Fruit fly (Drosophila melanogaster) whole organism, embryonic: ENCODE measurements around the gene CG13893.

ENCODE experiments used
- CG11398 ChIP-seq: fragments of 200-800 bp; sonication (Bioruptor generic); optimal IDR thresholded peaks from 2 replicates; lab custom pipeline; 2016; ENCODE audit warnings: missing biosample characterization, missing genetic modification characterization
- CG12769 ChIP-seq: fragments of 200-800 bp; sonication (Bioruptor generic); optimal IDR thresholded peaks from 2 replicates; lab custom pipeline; 2019; ENCODE audit warnings: missing biosample characterization, mild to moderate bottlenecking, missing genetic modification characterization, moderate library complexity
- CG13424 ChIP-seq: fragments of 200-800 bp; sonication (Bioruptor generic); optimal IDR thresholded peaks from 2 replicates; lab custom pipeline; 2019; ENCODE audit warnings: missing biosample characterization, mild to moderate bottlenecking, missing genetic modification characterization, moderate library complexity
- CG13624 ChIP-seq: fragments of 200-800 bp; sonication (Bioruptor generic); optimal IDR thresholded peaks from 2 replicates; lab custom pipeline; 2016; ENCODE audit warnings: missing biosample characterization, missing genetic modification characterization
- CG1529 ChIP-seq: fragments of 200-800 bp; sonication (Bioruptor generic); optimal IDR thresholded peaks from 3 replicates; lab custom pipeline; 2018; ENCODE audit warnings: missing biosample characterization, missing genetic modification characterization
- CG15514 ChIP-seq: fragments of 200-800 bp; sonication (Bioruptor generic); optimal IDR thresholded peaks from 3 replicates; lab custom pipeline; 2017; ENCODE audit warnings: missing biosample characterization, missing genetic modification characterization, mild to moderate bottlenecking, moderate library complexity, missing genetic modification reagents
- CG16779 ChIP-seq: fragments of 200-800 bp; sonication (Bioruptor generic); IDR thresholded peaks from 2 replicates; pipeline ENCODE4 v1.3.6; 2022; ENCODE audit warnings: missing biosample characterization, missing genetic modification characterization
- CG17829 ChIP-seq: fragments of 200-800 bp; optimal IDR thresholded peaks from 2 replicates; lab custom pipeline; 2019; ENCODE audit warnings: missing biosample characterization, mild to moderate bottlenecking, missing genetic modification characterization, moderate library complexity
- CG17912 ChIP-seq: fragments of 200-800 bp; sonication (Bioruptor generic); optimal IDR thresholded peaks from 2 replicates; lab custom pipeline; 2018; ENCODE audit warnings: missing biosample characterization, mild to moderate bottlenecking, missing genetic modification characterization
- CG2875 ChIP-seq: fragments of 200-800 bp; sonication (Bioruptor generic); optimal IDR thresholded peaks from 2 replicates; lab custom pipeline; 2017; ENCODE audit warnings: missing biosample characterization, mild to moderate bottlenecking, missing genetic modification characterization, missing genetic modification reagents
- CG3065 ChIP-seq: fragments of 200-800 bp; sonication (Bioruptor generic); optimal IDR thresholded peaks from 2 replicates; lab custom pipeline; 2016; ENCODE audit warnings: missing biosample characterization, missing genetic modification characterization
- CG31365 ChIP-seq: fragments of 200-800 bp; sonication (Bioruptor generic); optimal IDR thresholded peaks from 2 replicates; lab custom pipeline; 2018; ENCODE audit warnings: missing biosample characterization, mild to moderate bottlenecking, missing genetic modification characterization
- CG32772 ChIP-seq: fragments of 200-800 bp; sonication (Bioruptor generic); IDR thresholded peaks from 2 replicates; pipeline ENCODE4 v1.3.6; 2022; ENCODE audit warnings: missing biosample characterization, missing genetic modification characterization
- CG34376 ChIP-seq: fragments of 200-800 bp; sonication (Bioruptor generic); optimal IDR thresholded peaks from 2 replicates; lab custom pipeline; 2018; ENCODE audit warnings: missing biosample characterization, mild to moderate bottlenecking, missing genetic modification characterization
- CG4707 ChIP-seq: fragments of 200-800 bp; sonication (Bioruptor generic); optimal IDR thresholded peaks from 2 replicates; lab custom pipeline; 2018; ENCODE audit warnings: missing biosample characterization, mild to moderate bottlenecking, missing genetic modification characterization, moderate library complexity
- CG6854 ChIP-seq: fragments of 200-800 bp; sonication (Bioruptor generic); optimal IDR thresholded peaks from 3 replicates; lab custom pipeline; 2017; ENCODE audit warnings: missing biosample characterization, mild to moderate bottlenecking, missing genetic modification characterization
- CG8290 ChIP-seq, 3 experiments: fragments of 200-800 bp; sonication (Bioruptor generic); optimal IDR thresholded peaks; 2 replicates each; lab custom pipeline; 2016 to 2019; ENCODE audit warnings: missing biosample characterization in 3 of 3, missing genetic modification characterization in 3 of 3, mild to moderate bottlenecking in 2 of 3, moderate library complexity in 1 of 3
- CG9876 ChIP-seq: fragments of 200-800 bp; sonication (Bioruptor generic); optimal IDR thresholded peaks from 2 replicates; lab custom pipeline; 2016; ENCODE audit warnings: missing biosample characterization, missing genetic modification characterization
- Chrac-16 ChIP-seq: fragments of 200-800 bp; sonication (Bioruptor generic); optimal IDR thresholded peaks from 3 replicates; lab custom pipeline; 2016; ENCODE audit warnings: missing biosample characterization, missing genetic modification characterization
- D19B ChIP-seq: fragments of 200-800 bp; sonication (Bioruptor generic); optimal IDR thresholded peaks from 2 replicates; lab custom pipeline; 2017; ENCODE audit warnings: missing biosample characterization, mild to moderate bottlenecking, missing genetic modification characterization
- Deaf1 ChIP-seq: fragments of 200-800 bp; optimal IDR thresholded peaks from 3 replicates; lab custom pipeline; 2019; ENCODE audit warnings: missing biosample characterization, mild to moderate bottlenecking, missing genetic modification characterization, moderate library complexity
- Doc2 ChIP-seq: fragments of 200-800 bp; sonication (Bioruptor generic); IDR thresholded peaks from 2 replicates; pipeline ENCODE4 v1.3.6; 2022; ENCODE audit warnings: missing biosample characterization, missing genetic modification characterization
- E2f1 ChIP-seq: fragments of 200-800 bp; sonication (Bioruptor generic); IDR thresholded peaks from 2 replicates; pipeline ENCODE4 v1.3.6; 2022; ENCODE audit warnings: missing biosample characterization, missing genetic modification characterization
- Elba2 ChIP-seq: fragments of 200-800 bp; sonication (Bioruptor generic); optimal IDR thresholded peaks from 3 replicates; lab custom pipeline; 2016; ENCODE audit warnings: missing biosample characterization, missing genetic modification characterization
- H2.0 ChIP-seq: fragments of 200-800 bp; sonication (Bioruptor generic); IDR thresholded peaks from 2 replicates; pipeline ENCODE4 v1.3.6; 2022; ENCODE audit warnings: missing biosample characterization, missing genetic modification characterization
- HLH4C ChIP-seq: fragments of 200-800 bp; sonication (Bioruptor generic); IDR thresholded peaks from 3 replicates; pipeline ENCODE4 v1.3.6; 2022; ENCODE audit warnings: missing biosample characterization, missing genetic modification characterization; ENCODE audit not compliant: partially characterized antibody
- Hr3 ChIP-seq: fragments of 200-800 bp; sonication (Bioruptor generic); optimal IDR thresholded peaks from 3 replicates; lab custom pipeline; 2016; ENCODE audit warnings: missing biosample characterization, missing genetic modification characterization
- Lpt ChIP-seq: fragments of >200 bp; optimal IDR thresholded peaks from 2 replicates; lab custom pipeline; 2018; ENCODE audit warnings: missing biosample characterization, missing genetic modification characterization
- NK7.1 ChIP-seq: fragments of 200-800 bp; sonication (Bioruptor generic); optimal IDR thresholded peaks from 3 replicates; lab custom pipeline; 2016; ENCODE audit warnings: missing biosample characterization, missing genetic modification characterization
- Nf-YB ChIP-seq: fragments of 200-800 bp; sonication (Bioruptor generic); optimal IDR thresholded peaks from 3 replicates; lab custom pipeline; 2019; ENCODE audit warnings: missing biosample characterization, mild to moderate bottlenecking, missing genetic modification characterization, moderate library complexity
- Sox100B ChIP-seq: fragments of 200-800 bp; sonication (Bioruptor generic); optimal IDR thresholded peaks from 3 replicates; lab custom pipeline; 2018; ENCODE audit warnings: missing biosample characterization, mild to moderate bottlenecking, missing genetic modification characterization
- TFAM ChIP-seq: fragments of 200-800 bp; sonication (Bioruptor generic); optimal IDR thresholded peaks from 2 replicates; lab custom pipeline; 2017; ENCODE audit warnings: missing biosample characterization, missing genetic modification characterization, inconsistent platforms
- Trl ChIP-seq, 3 experiments: fragments of >200 bp in 2 of 3; fragments of 200-800 bp in 1 of 3; sonication (Bioruptor generic) in 1 of 3; optimal IDR thresholded peaks; 2 replicates in 1 of 3; 3 replicates in 2 of 3; lab custom pipeline; 2016 to 2017; ENCODE audit warnings: missing biosample characterization in 1 of 3, missing genetic modification characterization in 1 of 3
- az2 ChIP-seq: fragments of 200-800 bp; sonication (Bioruptor generic); optimal IDR thresholded peaks from 3 replicates; lab custom pipeline; 2016; ENCODE audit warnings: missing biosample characterization, missing genetic modification characterization
- bbx ChIP-seq: fragments of 200-800 bp; sonication (Bioruptor generic); IDR thresholded peaks from 2 replicates; pipeline ENCODE4 v1.3.6; 2022; ENCODE audit warnings: missing biosample characterization, missing genetic modification characterization; ENCODE audit not compliant: partially characterized antibody
- dan ChIP-seq: fragments of 200-800 bp; sonication (Bioruptor generic); IDR thresholded peaks from 2 replicates; pipeline ENCODE4 v1.3.6; 2022; ENCODE audit warnings: missing biosample characterization, missing genetic modification characterization
- fd102C ChIP-seq: fragments of 200-800 bp; sonication (Bioruptor generic); optimal IDR thresholded peaks from 2 replicates; lab custom pipeline; 2018; ENCODE audit warnings: missing biosample characterization, mild to moderate bottlenecking, missing genetic modification characterization, moderate library complexity
- fru ChIP-seq: fragments of >200 bp; optimal IDR thresholded peaks from 2 replicates; lab custom pipeline; 2017
- gro ChIP-seq: fragments of 200-800 bp; sonication (Bioruptor generic); optimal IDR thresholded peaks from 2 replicates; lab custom pipeline; 2016; ENCODE audit warnings: missing biosample characterization, missing genetic modification characterization
- ham ChIP-seq: fragments of 200-800 bp; sonication (Bioruptor generic); IDR thresholded peaks from 2 replicates; pipeline ENCODE4 v1.3.6; 2022; ENCODE audit warnings: missing biosample characterization, missing genetic modification characterization
- insv ChIP-seq, 2 experiments: fragments of 200-800 bp; sonication (Bioruptor generic); optimal IDR thresholded peaks; 3 replicates each; lab custom pipeline; 2016 to 2018; ENCODE audit warnings: missing biosample characterization in 2 of 2, missing genetic modification characterization in 2 of 2
- inv ChIP-seq: fragments of 200-800 bp; sonication (Bioruptor generic); IDR thresholded peaks from 2 replicates; pipeline ENCODE4 v1.3.6; 2022; ENCODE audit warnings: missing biosample characterization, missing genetic modification characterization; ENCODE audit not compliant: partially characterized antibody
- ken ChIP-seq: fragments of 200-800 bp; sonication (Bioruptor generic); IDR thresholded peaks from 3 replicates; pipeline ENCODE4 v1.3.6; 2022; ENCODE audit warnings: missing biosample characterization, missing genetic modification characterization
- lov ChIP-seq, 2 experiments: fragments of 200-800 bp in 1 of 2; fragments of >200 bp in 1 of 2; sonication (Bioruptor generic) in 1 of 2; IDR thresholded peaks in 1 of 2; optimal IDR thresholded peaks in 1 of 2; 2 replicates in 1 of 2; 3 replicates in 1 of 2; pipeline versions ENCODE4 v1.3.6 to Lab custom; 2017 to 2022; ENCODE audit warnings: missing biosample characterization in 1 of 2, missing genetic modification characterization in 1 of 2
- nom ChIP-seq: fragments of 200-800 bp; sonication (Bioruptor generic); optimal IDR thresholded peaks from 2 replicates; lab custom pipeline; 2017; ENCODE audit warnings: missing biosample characterization, missing genetic modification characterization, mild to moderate bottlenecking, moderate library complexity, missing genetic modification reagents
- peb ChIP-seq: fragments of 200-800 bp; sonication (Bioruptor generic); IDR thresholded peaks from 2 replicates; pipeline ENCODE4 v1.3.6; 2022; ENCODE audit warnings: missing biosample characterization, missing genetic modification characterization
- psq ChIP-seq: fragments of 200-800 bp; sonication (Bioruptor generic); optimal IDR thresholded peaks from 2 replicates; lab custom pipeline; 2017; ENCODE audit warnings: missing biosample characterization, missing genetic modification characterization
- ssp ChIP-seq: fragments of 200-800 bp; sonication (Bioruptor generic); IDR thresholded peaks from 2 replicates; pipeline ENCODE4 v1.3.6; 2022; ENCODE audit warnings: missing biosample characterization, missing genetic modification characterization
- toy ChIP-seq: fragments of 200-800 bp; sonication (Bioruptor generic); IDR thresholded peaks from 2 replicates; pipeline ENCODE4 v1.3.6; 2022; ENCODE audit warnings: missing biosample characterization, missing genetic modification characterization
- zen2 ChIP-seq: fragments of 200-800 bp; sonication (Bioruptor generic); IDR thresholded peaks from 3 replicates; pipeline ENCODE4 v1.3.6; 2022; ENCODE audit warnings: missing biosample characterization, missing genetic modification characterization; ENCODE audit not compliant: partially characterized antibody

Gene CG13893

DNA sequence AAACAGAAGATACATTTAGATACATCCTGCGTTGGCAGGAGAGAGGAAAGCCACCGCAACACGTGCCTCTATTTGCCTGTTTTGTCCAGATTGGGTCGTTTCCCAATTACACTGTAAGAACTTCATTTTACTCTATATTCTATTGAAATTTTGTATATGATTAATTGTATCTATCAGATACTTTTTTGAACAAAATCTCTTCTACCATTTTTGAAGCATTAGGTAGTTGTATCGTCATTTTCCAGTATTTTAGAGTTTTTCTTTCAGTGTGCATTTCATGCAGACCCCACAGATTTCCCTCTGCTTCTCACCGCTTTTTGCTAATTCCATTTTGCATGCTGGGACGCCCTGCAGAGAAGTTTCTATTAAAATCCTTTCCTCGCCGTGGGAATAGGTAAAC, 49.2 kb downstream of the CG13893 start (continued):
- TF ChIP-seq CG15514 (peak; percentile 2), Doc2 (GFP tag; lab: Robert Waterston, UW) (no peak), ken (GFP tag; lab: Robert Waterston, UW) (peak; percentile 46; the same call in 1 of the 3 replicates), toy (GFP tag; lab: Robert Waterston, UW) (no peak), CG34376 (GFP tag; lab: Kevin White, UChicago) (no peak), Elba2 (no peak), CG13624 (no peak), Nf-YB (GFP tag; lab: Kevin White, UChicago) (no peak), lov (optimal IDR thresholded peaks at IDR 0.05; lab: Kevin White, UChicago) (no peak), lov (GFP tag; IDR thresholded peaks at IDR 0.05; lab: Robert Waterston, UW) (no peak), zen2 (GFP tag; lab: Robert Waterston, UW) (no peak), Trl (optimal IDR thresholded peaks at IDR 0.05; lab: Kevin White, UChicago) (no peak), Trl (GFP tag; optimal IDR thresholded peaks at IDR 0.05; lab: Kevin White, UChicago) (peak; percentile 12), CG31365 (tag; lab: Kevin White, UChicago) (no peak), psq (no peak), D19B (GFP tag; lab: Kevin White, UChicago) (no peak), CG9876 (GFP tag; lab: Kevin White, UChicago) (no peak), CG16779 (GFP tag; lab: Robert Waterston, UW) (no peak), nom (no peak), bbx (GFP tag; lab: Robert Waterston, UW) (no peak), Lpt (GFP tag; lab: Kevin White, UChicago) (no peak), CG32772 (GFP tag; lab: Robert Waterston, UW) (peak; percentile 51; the same call in 1 of the 2 replicates), Sox100B (peak; percentile 37), CG13424 (tag; lab: Kevin White, UChicago) (peak; percentile 39), CG1529 (no peak), az2 (GFP tag; lab: Kevin White, UChicago) (peak; percentile 35), CG12769 (tag; lab: Kevin White, UChicago) (no peak), ssp (GFP tag; lab: Robert Waterston, UW) (peak; percentile 24; the same call in 1 of the 2 replicates), CG11398 (GFP tag; lab: Kevin White, UChicago) (no peak), gro (GFP tag; lab: Kevin White, UChicago) (peak; percentile 3), CG8290 (GFP tag; optimal IDR thresholded peaks at IDR 0.05; lab: Kevin White, UChicago) (no peak), CG8290 (tag; optimal IDR thresholded peaks at IDR 0.05; lab: Kevin White, UChicago) (no peak), NK7.1 (GFP tag; lab: Kevin White, UChicago) (no peak), CG17829 (peak; percentile 65), dan (GFP tag; lab: Robert Waterston, UW) (no peak), inv (GFP tag; lab: Robert Waterston, UW) (no peak), fd102C (GFP tag; lab: Kevin White, UChicago) (no peak), Chrac-16 (GFP tag; lab: Kevin White, UChicago) (peak; percentile 14), CG3065 (GFP tag; lab: Kevin White, UChicago) (no peak), E2f1 (GFP tag; lab: Robert Waterston, UW) (peak; percentile 37; the same call in 1 of the 2 replicates), CG4707 (GFP tag; lab: Kevin White, UChicago) (no peak), CG6854 (GFP tag; lab: Kevin White, UChicago) (peak; percentile 21), fru (no peak), insv (GFP tag; optimal IDR thresholded peaks at IDR 0.05; lab: Kevin White, UChicago) (no peak), Deaf1 (no peak), HLH4C (GFP tag; lab: Robert Waterston, UW) (no peak), Hr3 (peak; percentile 8), TFAM (GFP tag; lab: Kevin White, UChicago) (no peak), H2.0 (GFP tag; lab: Robert Waterston, UW) (peak; percentile 30; the same call in 1 of the 2 replicates), peb (GFP tag; lab: Robert Waterston, UW) (no peak), ham (GFP tag; lab: Robert Waterston, UW) (no peak), CG2875 (peak; percentile 0), CG17912 (GFP tag; lab: Kevin White, UChicago) (no peak)
